Worm (Caenorhabditis elegans) whole organism, L3 larva: Measurements from ENCODE around the gene pus-1.
A peak's percentile ranks its signal among the peaks of the same experiment; 100 is the strongest.

Experiments
- R02D3.7 ChIP-seq: fragments of 150-350 bp; optimal IDR thresholded peaks from 2 replicates; lab custom pipeline; 2014; ENCODE audit warnings: missing biosample characterization, missing genetic modification characterization
- ZK546.5 ChIP-seq: sonication (generic microtip); optimal IDR thresholded peaks from 2 replicates; lab custom pipeline; 2017; ENCODE audit warnings: missing biosample characterization, missing genetic modification characterization
- aly-2 ChIP-seq: fragments of 150-350 bp; optimal IDR thresholded peaks from 2 replicates; lab custom pipeline; 2014; ENCODE audit warnings: missing biosample characterization, missing genetic modification characterization
- ama-1 ChIP-seq: fragments of 150-350 bp; optimal IDR thresholded peaks from 2 replicates; lab custom pipeline; 2018
- ceh-16 ChIP-seq: sonication (generic microtip); optimal IDR thresholded peaks from 2 replicates; lab custom pipeline; 2017; ENCODE audit warnings: missing biosample characterization, missing genetic modification characterization
- ceh-28 ChIP-seq: fragments of 150-350 bp; optimal IDR thresholded peaks from 2 replicates; lab custom pipeline; 2014; ENCODE audit warnings: missing biosample characterization, missing genetic modification reagents, missing genetic modification characterization
- ceh-82 ChIP-seq: fragments of 150-350 bp; optimal IDR thresholded peaks from 2 replicates; lab custom pipeline; 2014; ENCODE audit warnings: missing biosample characterization, missing genetic modification characterization
- ceh-9 ChIP-seq: sonication (generic microtip); optimal IDR thresholded peaks from 2 replicates; lab custom pipeline; 2018; ENCODE audit warnings: missing biosample characterization, missing genetic modification characterization
- daf-12 ChIP-seq: fragments of 150-350 bp; optimal IDR thresholded peaks from 2 replicates; lab custom pipeline; 2014; ENCODE audit warnings: missing biosample characterization, missing genetic modification reagents, missing genetic modification characterization
- elt-1 ChIP-seq: fragments of 150-350 bp; optimal IDR thresholded peaks from 2 replicates; lab custom pipeline; 2014; ENCODE audit warnings: missing biosample characterization, missing genetic modification characterization
- elt-2 ChIP-seq: sonication (generic microtip); optimal IDR thresholded peaks from 2 replicates; lab custom pipeline; 2016; ENCODE audit warnings: missing genetic modification reagents, mild to moderate bottlenecking, missing genetic modification characterization, missing compliant biosample characterization
- eor-1 ChIP-seq, 2 experiments: fragments of 150-350 bp; optimal IDR thresholded peaks; 2 replicates each; lab custom pipeline; 2014 to 2018; ENCODE audit warnings: missing biosample characterization in 2 of 2, missing genetic modification characterization in 2 of 2
- fkh-10 ChIP-seq: sonication (generic microtip); optimal IDR thresholded peaks from 2 replicates; lab custom pipeline; 2017; ENCODE audit warnings: missing biosample characterization, missing genetic modification reagents, missing genetic modification characterization
- fkh-2 ChIP-seq: fragments of 150-350 bp; optimal IDR thresholded peaks from 2 replicates; lab custom pipeline; 2014; ENCODE audit warnings: missing biosample characterization, missing genetic modification reagents, missing genetic modification characterization
- jun-1 ChIP-seq: fragments of 150-350 bp; optimal IDR thresholded peaks from 2 replicates; lab custom pipeline; 2014; ENCODE audit warnings: missing biosample characterization, missing genetic modification reagents, missing genetic modification characterization
- lin-15B ChIP-seq: fragments of 150-350 bp; optimal IDR thresholded peaks from 2 replicates; lab custom pipeline; 2014; ENCODE audit warnings: missing biosample characterization, missing genetic modification characterization
- lin-39 ChIP-seq: fragments of 150-350 bp; optimal IDR thresholded peaks from 2 replicates; lab custom pipeline; 2018; ENCODE audit warnings: missing biosample characterization, missing genetic modification reagents, missing genetic modification characterization
- lsy-12 ChIP-seq: sonication (generic microtip); optimal IDR thresholded peaks from 2 replicates; lab custom pipeline; 2016; ENCODE audit warnings: mild to moderate bottlenecking, missing genetic modification characterization, missing compliant biosample characterization
- nfya-1 ChIP-seq: sonication (generic microtip); optimal IDR thresholded peaks from 2 replicates; lab custom pipeline; 2017; ENCODE audit warnings: missing genetic modification characterization, mild to moderate bottlenecking, missing compliant biosample characterization, antibody characterized with exemption, moderate library complexity; ENCODE audit not compliant: insufficient read depth
- nhr-23 ChIP-seq: fragments of 150-350 bp; optimal IDR thresholded peaks from 2 replicates; lab custom pipeline; 2014; ENCODE audit warnings: missing biosample characterization, missing genetic modification reagents, missing genetic modification characterization
- nhr-237 ChIP-seq: fragments of 150-350 bp; optimal IDR thresholded peaks from 2 replicates; lab custom pipeline; 2014; ENCODE audit warnings: missing biosample characterization, missing genetic modification characterization
- nhr-25 ChIP-seq: sonication (generic microtip); optimal IDR thresholded peaks from 2 replicates; lab custom pipeline; 2017; ENCODE audit warnings: missing biosample characterization, missing genetic modification characterization
- nhr-76 ChIP-seq: fragments of 150-350 bp; sonication (generic microtip); optimal IDR thresholded peaks from 5 replicates; lab custom pipeline; 2014; ENCODE audit warnings: missing biosample characterization, missing genetic modification characterization
- pha-4 ChIP-seq: fragments of 150-350 bp; optimal IDR thresholded peaks from 2 replicates; lab custom pipeline; 2014; ENCODE audit warnings: missing biosample characterization, missing genetic modification reagents, missing genetic modification characterization
- pqm-1 ChIP-seq: fragments of 150-350 bp; optimal IDR thresholded peaks from 2 replicates; lab custom pipeline; 2017; ENCODE audit warnings: missing biosample characterization, missing genetic modification characterization, inconsistent platforms
- unc-39 ChIP-seq: sonication (generic microtip); optimal IDR thresholded peaks from 4 replicates; lab custom pipeline; 2017; ENCODE audit warnings: missing biosample characterization, missing genetic modification characterization
- unc-62 ChIP-seq: fragments of 150-350 bp; sonication (generic microtip); optimal IDR thresholded peaks from 4 replicates; lab custom pipeline; 2014; ENCODE audit warnings: missing biosample characterization, missing genetic modification reagents, missing genetic modification characterization
- ztf-11 ChIP-seq: fragments of 150-350 bp; optimal IDR thresholded peaks from 2 replicates; lab custom pipeline; 2014; ENCODE audit warnings: missing biosample characterization, missing genetic modification characterization
- ztf-4 ChIP-seq: fragments of 150-350 bp; optimal IDR thresholded peaks from 2 replicates; lab custom pipeline; 2014; ENCODE audit warnings: missing biosample characterization, missing genetic modification characterization

pus-1 gene

ce11 chrV:16831921-16832320, 37.2 kb upstream of the pus-1 start, which contains the start of gene srh-215:
Gene srh-215 (minus strand): TSS chrV:16832021.
- TF ChIP-seq nfya-1 (tag; lab: Kevin White, UChicago) = no peak
- TF ChIP-seq ceh-16 (tag; lab: Kevin White, UChicago) = no peak

DNA sequence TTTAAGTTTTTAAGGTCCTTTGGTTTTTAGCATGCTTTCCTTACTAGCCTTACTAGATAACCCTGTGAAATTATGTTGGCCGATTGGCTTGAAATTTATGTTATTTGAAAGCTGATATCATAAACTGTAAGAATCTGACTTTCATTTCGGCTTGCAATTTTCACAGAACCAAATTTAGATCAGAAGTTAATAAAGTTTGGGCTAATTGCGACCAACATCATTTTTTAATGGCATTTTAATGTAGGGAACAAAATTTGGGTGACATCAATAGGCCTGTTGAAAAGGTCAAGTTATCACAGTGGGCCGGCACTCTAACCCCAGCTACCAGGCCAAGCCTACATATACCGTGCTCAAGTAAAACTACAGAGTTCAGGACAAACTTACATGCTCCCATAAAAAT, 36.6 kb upstream of the pus-1 start:
- TF ChIP-seq unc-62 (no peak), ceh-9 (tag; lab: Kevin White, UChicago) (no peak), ama-1 (no peak), ztf-11 (no peak), elt-2 (tag; lab: Kevin White, UChicago) (no peak), ceh-82 (no peak), eor-1 (tag; optimal IDR thresholded peaks at IDR 0.05; lab: Kevin White, UChicago) (no peak), R02D3.7 (tag; lab: Kevin White, UChicago) (no peak), ZK546.5 (tag; lab: Kevin White, UChicago) (no peak), nhr-76 (tag; lab: Kevin White, UChicago) (no peak), jun-1 (tag; lab: Kevin White, UChicago) (no peak), ceh-28 (tag; lab: Kevin White, UChicago) (no peak), lin-15B (tag; lab: Kevin White, UChicago) (no peak)

DNA sequence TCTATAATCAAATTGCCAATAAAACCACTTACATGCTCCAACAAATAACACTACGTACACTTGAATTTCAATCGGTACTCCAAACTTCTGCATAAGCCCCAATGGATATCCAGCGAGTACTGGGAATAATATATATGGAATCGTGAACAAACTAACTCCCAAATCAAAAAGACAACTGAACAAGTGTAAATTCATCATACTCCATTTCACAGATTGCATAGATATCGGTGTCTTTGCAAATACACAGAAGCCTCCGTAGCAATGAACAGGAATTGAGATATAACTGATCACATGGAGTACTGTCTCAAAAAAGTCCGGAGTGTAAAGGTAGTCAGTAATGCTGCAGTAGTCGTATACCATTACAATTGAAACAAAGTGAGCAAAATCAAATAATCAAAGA, 34.6 kb upstream of the pus-1 start, which contains the start of gene srh-214:
TSS of gene srh-214 (minus strand) at position 360 of the 400 bp plus-strand sequence.
- TF ChIP-seq unc-39 (tag; lab: Kevin White, UChicago) (no peak), pha-4 (tag; lab: Kevin White, UChicago) (no peak), daf-12 (no peak), elt-1 (tag; lab: Kevin White, UChicago) (no peak), nhr-25 (tag; lab: Kevin White, UChicago) (no peak), fkh-10 (GFP tag; lab: Kevin White, UChicago) (no peak), nhr-237 (no peak), nhr-23 (tag; lab: Kevin White, UChicago) (no peak), aly-2 (tag; lab: Kevin White, UChicago) (no peak)

DNA sequence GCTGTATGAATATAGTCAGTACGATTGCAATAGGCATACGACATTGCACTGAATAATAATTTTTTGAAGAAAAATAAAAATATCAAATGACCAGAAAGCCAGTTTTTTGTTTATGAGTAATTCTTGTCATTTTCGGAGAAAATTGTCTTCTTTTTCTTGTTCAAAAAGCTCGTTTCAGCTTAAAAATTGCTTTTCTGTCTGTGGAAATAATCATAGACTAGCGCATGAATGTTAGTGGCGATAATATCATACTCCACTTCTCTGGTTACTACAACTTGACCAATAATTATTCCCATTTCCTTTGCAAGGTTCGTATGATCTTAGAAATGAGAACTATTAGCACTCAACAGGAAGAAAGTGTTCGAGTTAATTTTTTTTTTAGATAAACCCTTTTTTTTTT, 32.7 kb upstream of the pus-1 start, which contains the start of gene srh-216:
TSS of gene srh-216 (minus strand) at position 101 of the 400 bp plus-strand sequence.
- no peak for TF ChIP-seq ceh-9 (tag; lab: Kevin White, UChicago)
- TF ChIP-seq fkh-2 (tag; lab: Kevin White, UChicago) = no peak
- no peak for TF ChIP-seq elt-2 (tag; lab: Kevin White, UChicago)
- TF ChIP-seq unc-39 (tag; lab: Kevin White, UChicago) = no peak
- no peak for TF ChIP-seq nhr-25 (tag; lab: Kevin White, UChicago)
- TF ChIP-seq lsy-12 (tag; lab: Kevin White, UChicago) = no peak
- no peak for TF ChIP-seq ztf-4 (tag; lab: Kevin White, UChicago)

ce11 chrV:16821270-16821737, 26.6 kb upstream of the pus-1 start, which contains the start of gene T20B3.14:
Gene T20B3.14 (minus strand): TSS chrV:16821320.
- TF ChIP-seq lin-39 (peak; percentile 65), eor-1 (tag; optimal IDR thresholded peaks at IDR 0.05; lab: Kevin White, UChicago) (no peak), elt-1 (tag; lab: Kevin White, UChicago) (peak; percentile 1)

ce11 chrV:16816707-16817106, 22.0 kb upstream of the pus-1 start:
- TF ChIP-seq pqm-1 (tag; lab: Kevin White, UChicago) (peak; percentile 80), elt-2 (tag; lab: Kevin White, UChicago) (peak; percentile 88), lsy-12 (tag; lab: Kevin White, UChicago) (no peak)

- no peak for TF ChIP-seq nfya-1 (tag; lab: Kevin White, UChicago)
These were observed 20.5 kb upstream of the pus-1 start, which contains the start of gene T20B3.1 for ce11 chrV:16815261-16815660. Gene T20B3.1 (plus strand): TSS chrV:16815561.
